Fruit fly (Drosophila melanogaster) whole organism, embryonic: ENCODE measurements around the gene DIP2.
A peak's percentile ranks its signal among the peaks of the same experiment; 100 is the strongest.

ENCODE experiments used
- Adf1 ChIP-seq: fragments of 200-800 bp; sonication (Bioruptor generic); IDR thresholded peaks from 2 replicates; pipeline ENCODE4 v1.3.6; 2022; ENCODE audit warnings: missing biosample characterization, missing genetic modification characterization
- BEAF-32 ChIP-seq: fragments of 200-800 bp; sonication (Bioruptor generic); optimal IDR thresholded peaks from 3 replicates; lab custom pipeline; 2017; ENCODE audit warnings: missing biosample characterization, missing genetic modification characterization, mild to moderate bottlenecking, moderate library complexity, missing genetic modification reagents
- Bdp1 ChIP-seq: fragments of 200-800 bp; sonication (Bioruptor generic); optimal IDR thresholded peaks from 3 replicates; lab custom pipeline; 2016; ENCODE audit warnings: missing biosample characterization, missing genetic modification characterization
- CG10274 ChIP-seq: fragments of 200-800 bp; sonication (Bioruptor generic); optimal IDR thresholded peaks from 3 replicates; lab custom pipeline; 2017; ENCODE audit warnings: missing biosample characterization, mild to moderate bottlenecking, missing genetic modification characterization
- CG10321 ChIP-seq: fragments of 200-800 bp; sonication (Bioruptor generic); IDR thresholded peaks from 2 replicates; pipeline ENCODE4 v1.3.6; 2022; ENCODE audit warnings: missing biosample characterization, missing genetic modification characterization
- CG12769 ChIP-seq: fragments of 200-800 bp; sonication (Bioruptor generic); optimal IDR thresholded peaks from 2 replicates; lab custom pipeline; 2019; ENCODE audit warnings: missing biosample characterization, mild to moderate bottlenecking, missing genetic modification characterization, moderate library complexity
- CG13287 ChIP-seq: fragments of 200-800 bp; sonication (Bioruptor generic); IDR thresholded peaks from 2 replicates; pipeline ENCODE4 v1.3.6; 2022; ENCODE audit warnings: missing biosample characterization, missing genetic modification characterization; ENCODE audit not compliant: partially characterized antibody
- CG13424 ChIP-seq: fragments of 200-800 bp; sonication (Bioruptor generic); optimal IDR thresholded peaks from 2 replicates; lab custom pipeline; 2019; ENCODE audit warnings: missing biosample characterization, mild to moderate bottlenecking, missing genetic modification characterization, moderate library complexity
- CG13624 ChIP-seq: fragments of 200-800 bp; sonication (Bioruptor generic); optimal IDR thresholded peaks from 2 replicates; lab custom pipeline; 2016; ENCODE audit warnings: missing biosample characterization, missing genetic modification characterization
- CG13775 ChIP-seq: fragments of 200-800 bp; sonication (Bioruptor generic); optimal IDR thresholded peaks from 3 replicates; lab custom pipeline; 2017; ENCODE audit warnings: missing biosample characterization, mild to moderate bottlenecking, missing genetic modification characterization
- CG14860 ChIP-seq: fragments of 200-800 bp; sonication (Bioruptor generic); IDR thresholded peaks from 3 replicates; pipeline ENCODE4 v1.3.6; 2022; ENCODE audit warnings: missing biosample characterization, missing genetic modification characterization; ENCODE audit not compliant: partially characterized antibody
- CG17802 ChIP-seq: fragments of 200-800 bp; sonication (Bioruptor generic); optimal IDR thresholded peaks from 2 replicates; lab custom pipeline; 2018; ENCODE audit warnings: missing biosample characterization, mild to moderate bottlenecking, missing genetic modification characterization, moderate library complexity
- CG17829 ChIP-seq: fragments of 200-800 bp; optimal IDR thresholded peaks from 2 replicates; lab custom pipeline; 2019; ENCODE audit warnings: missing biosample characterization, mild to moderate bottlenecking, missing genetic modification characterization, moderate library complexity
- CG1832 ChIP-seq: fragments of 200-800 bp; sonication (Bioruptor generic); optimal IDR thresholded peaks from 2 replicates; lab custom pipeline; 2017; ENCODE audit warnings: missing biosample characterization, mild to moderate bottlenecking, missing genetic modification characterization, inconsistent platforms
- CG2120 ChIP-seq: fragments of 200-800 bp; sonication (Bioruptor generic); optimal IDR thresholded peaks from 3 replicates; lab custom pipeline; 2016; ENCODE audit warnings: missing biosample characterization, missing genetic modification characterization
- CG3065 ChIP-seq: fragments of 200-800 bp; sonication (Bioruptor generic); optimal IDR thresholded peaks from 2 replicates; lab custom pipeline; 2016; ENCODE audit warnings: missing biosample characterization, missing genetic modification characterization
- CG6813 ChIP-seq: fragments of 200-800 bp; sonication (Bioruptor generic); optimal IDR thresholded peaks from 2 replicates; lab custom pipeline; 2017; ENCODE audit warnings: missing biosample characterization, missing genetic modification characterization, mild to moderate bottlenecking, moderate library complexity, missing genetic modification reagents
- CG7963 ChIP-seq: fragments of 200-800 bp; sonication (Bioruptor generic); IDR thresholded peaks from 3 replicates; pipeline ENCODE4 v1.3.6; 2022; ENCODE audit warnings: missing biosample characterization, missing genetic modification characterization; ENCODE audit not compliant: partially characterized antibody
- CTCF ChIP-seq: fragments of 200-800 bp; sonication (Bioruptor generic); optimal IDR thresholded peaks from 2 replicates; lab custom pipeline; 2017; ENCODE audit warnings: missing biosample characterization, mild to moderate bottlenecking, missing genetic modification characterization, moderate library complexity
- CkIIα-i1 ChIP-seq: fragments of 200-800 bp; sonication (Bioruptor generic); IDR thresholded peaks from 2 replicates; pipeline ENCODE4 v1.3.6; 2022; ENCODE audit warnings: missing biosample characterization, missing genetic modification characterization
- Doc2 ChIP-seq: fragments of 200-800 bp; sonication (Bioruptor generic); IDR thresholded peaks from 2 replicates; pipeline ENCODE4 v1.3.6; 2022; ENCODE audit warnings: missing biosample characterization, missing genetic modification characterization
- Dp ChIP-seq: fragments of 200-800 bp; sonication (Bioruptor generic); optimal IDR thresholded peaks from 2 replicates; lab custom pipeline; 2018; ENCODE audit warnings: missing biosample characterization, mild to moderate bottlenecking, missing genetic modification characterization, moderate library complexity
- E2f1 ChIP-seq: fragments of 200-800 bp; sonication (Bioruptor generic); IDR thresholded peaks from 2 replicates; pipeline ENCODE4 v1.3.6; 2022; ENCODE audit warnings: missing biosample characterization, missing genetic modification characterization
- Eip74EF ChIP-seq, 2 experiments: fragments of 200-800 bp in 1 of 2; fragments of >200 bp in 1 of 2; sonication (Bioruptor generic) in 1 of 2; optimal IDR thresholded peaks; 2 replicates each; lab custom pipeline; 2017 to 2019; ENCODE audit warnings: missing biosample characterization in 2 of 2, missing genetic modification characterization in 2 of 2, mild to moderate bottlenecking in 1 of 2, moderate library complexity in 1 of 2
- Ets97D ChIP-seq: fragments of 200-800 bp; sonication (Bioruptor generic); optimal IDR thresholded peaks from 3 replicates; lab custom pipeline; 2016; ENCODE audit warnings: missing biosample characterization, missing genetic modification characterization
- H2.0 ChIP-seq: fragments of 200-800 bp; sonication (Bioruptor generic); IDR thresholded peaks from 2 replicates; pipeline ENCODE4 v1.3.6; 2022; ENCODE audit warnings: missing biosample characterization, missing genetic modification characterization
- Hr51 ChIP-seq, 2 experiments: fragments of 200-800 bp; sonication (Bioruptor generic); optimal IDR thresholded peaks; 2 replicates in 1 of 2; 3 replicates in 1 of 2; lab custom pipeline; 2016 to 2018; ENCODE audit warnings: missing biosample characterization in 2 of 2, missing genetic modification characterization in 2 of 2, mild to moderate bottlenecking in 1 of 2, moderate library complexity in 1 of 2
- Mad ChIP-seq: fragments of 200-800 bp; sonication (Bioruptor generic); optimal IDR thresholded peaks from 2 replicates; lab custom pipeline; 2016; ENCODE audit warnings: missing biosample characterization, missing genetic modification characterization
- Meics ChIP-seq: fragments of 200-800 bp; sonication (Bioruptor generic); optimal IDR thresholded peaks from 2 replicates; lab custom pipeline; 2017; ENCODE audit warnings: missing biosample characterization, mild to moderate bottlenecking, missing genetic modification characterization
- Nf-YC ChIP-seq: fragments of 200-800 bp; optimal IDR thresholded peaks from 3 replicates; lab custom pipeline; 2019; ENCODE audit warnings: missing biosample characterization, mild to moderate bottlenecking, missing genetic modification characterization, moderate library complexity
- TFAM ChIP-seq: fragments of 200-800 bp; sonication (Bioruptor generic); optimal IDR thresholded peaks from 2 replicates; lab custom pipeline; 2017; ENCODE audit warnings: missing biosample characterization, missing genetic modification characterization, inconsistent platforms
- ab ChIP-seq: fragments of 200-800 bp; sonication (Bioruptor generic); optimal IDR thresholded peaks from 2 replicates; lab custom pipeline; 2016; ENCODE audit warnings: missing biosample characterization, missing genetic modification characterization
- ash1 ChIP-seq: fragments of 200-800 bp; sonication (Bioruptor generic); optimal IDR thresholded peaks from 2 replicates; lab custom pipeline; 2018; ENCODE audit warnings: missing biosample characterization, mild to moderate bottlenecking, missing genetic modification characterization
- cato ChIP-seq: fragments of 200-800 bp; sonication (Bioruptor generic); optimal IDR thresholded peaks from 2 replicates; lab custom pipeline; 2016; ENCODE audit warnings: missing biosample characterization, missing genetic modification characterization, borderline replicate concordance
- cg ChIP-seq: fragments of 200-800 bp; sonication (Bioruptor generic); optimal IDR thresholded peaks from 3 replicates; lab custom pipeline; 2019; ENCODE audit warnings: missing biosample characterization, mild to moderate bottlenecking, missing genetic modification characterization, moderate library complexity
- croc ChIP-seq: fragments of 200-800 bp; sonication (Bioruptor generic); conservative IDR thresholded peaks from 3 replicates; pipeline ENCODE4 v1.3.6; 2022; ENCODE audit warnings: missing biosample characterization, missing genetic modification characterization
- emc ChIP-seq: fragments of 200-800 bp; sonication (Bioruptor generic); optimal IDR thresholded peaks from 2 replicates; lab custom pipeline; 2016; ENCODE audit warnings: missing biosample characterization, missing genetic modification characterization
- gfzf ChIP-seq: fragments of 200-800 bp; sonication (Bioruptor generic); optimal IDR thresholded peaks from 2 replicates; lab custom pipeline; 2016; ENCODE audit warnings: missing biosample characterization, mild to moderate bottlenecking, missing genetic modification characterization, moderate library complexity
- gt ChIP-seq: fragments of 200-800 bp; sonication (Bioruptor generic); IDR thresholded peaks from 2 replicates; pipeline ENCODE4 v1.3.6; 2022; ENCODE audit warnings: missing biosample characterization, missing genetic modification characterization
- hbn ChIP-seq: fragments of 200-800 bp; sonication (Bioruptor generic); IDR thresholded peaks from 2 replicates; pipeline ENCODE4 v1.3.6; 2022; ENCODE audit warnings: missing biosample characterization, missing genetic modification characterization; ENCODE audit not compliant: partially characterized antibody
- hkb ChIP-seq, 2 experiments: fragments of 200-800 bp in 1 of 2; fragments of >200 bp in 1 of 2; sonication (Bioruptor generic) in 1 of 2; IDR thresholded peaks in 1 of 2; optimal IDR thresholded peaks in 1 of 2; 2 replicates each; pipeline versions ENCODE4 v1.3.6 to Lab custom; 2017 to 2022; ENCODE audit warnings: missing biosample characterization in 1 of 2, missing genetic modification characterization in 1 of 2
- jigr1 ChIP-seq: fragments of 200-800 bp; sonication (Bioruptor generic); IDR thresholded peaks from 3 replicates; pipeline ENCODE4 v1.3.6; 2022; ENCODE audit warnings: missing biosample characterization, missing genetic modification characterization
- ken ChIP-seq: fragments of 200-800 bp; sonication (Bioruptor generic); IDR thresholded peaks from 3 replicates; pipeline ENCODE4 v1.3.6; 2022; ENCODE audit warnings: missing biosample characterization, missing genetic modification characterization
- knrl ChIP-seq: fragments of 200-800 bp; sonication (Bioruptor generic); IDR thresholded peaks from 3 replicates; pipeline ENCODE4 v1.3.6; 2022; ENCODE audit warnings: missing biosample characterization, missing genetic modification characterization; ENCODE audit not compliant: partially characterized antibody
- nau ChIP-seq: fragments of 200-800 bp; sonication (Bioruptor generic); optimal IDR thresholded peaks from 3 replicates; lab custom pipeline; 2017; ENCODE audit warnings: missing biosample characterization, mild to moderate bottlenecking, missing genetic modification characterization, missing genetic modification reagents
- pfk ChIP-seq: fragments of 200-800 bp; sonication (Bioruptor generic); optimal IDR thresholded peaks from 2 replicates; lab custom pipeline; 2018; ENCODE audit warnings: missing biosample characterization, mild to moderate bottlenecking, missing genetic modification characterization, moderate library complexity
- psq ChIP-seq: fragments of 200-800 bp; sonication (Bioruptor generic); optimal IDR thresholded peaks from 2 replicates; lab custom pipeline; 2017; ENCODE audit warnings: missing biosample characterization, missing genetic modification characterization
- sr ChIP-seq: fragments of 200-800 bp; sonication (Bioruptor generic); IDR thresholded peaks from 3 replicates; pipeline ENCODE4 v1.3.6; 2022; ENCODE audit warnings: missing biosample characterization, missing genetic modification characterization
- sug ChIP-seq: fragments of 200-800 bp; optimal IDR thresholded peaks from 2 replicates; lab custom pipeline; 2019; ENCODE audit warnings: missing biosample characterization, mild to moderate bottlenecking, missing genetic modification characterization, moderate library complexity
- yki ChIP-seq: fragments of >200 bp; optimal IDR thresholded peaks from 3 replicates; lab custom pipeline; 2018

The DIP2 gene

dm6 chr3L:203536-204135 is 54.1 kb downstream of the DIP2 start, which contains the start of gene NitFhit (continued):
- TF ChIP-seq CG13424 (no peak), CG10274 (no peak), CG6813 (GFP tag; lab: Kevin White, UChicago) (no peak), pfk (GFP tag; lab: Kevin White, UChicago) (no peak), CG13287 (GFP tag; lab: Robert Waterston, UW) (no peak), ash1 (no peak), CG3065 (no peak), hkb (optimal IDR thresholded peaks at IDR 0.05; lab: Kevin White, UChicago) (no peak), hkb (GFP tag; IDR thresholded peaks at IDR 0.05; lab: Robert Waterston, UW) (no peak), CG7963 (GFP tag; lab: Robert Waterston, UW) (no peak), Dp (GFP tag; lab: Kevin White, UChicago) (peak; percentile 56), E2f1 (GFP tag; lab: Robert Waterston, UW) (no peak), BEAF-32 (GFP tag; lab: Kevin White, UChicago) (peak; percentile 6), croc (GFP tag; lab: Robert Waterston, UW) (no peak), CG12769 (tag; lab: Kevin White, UChicago) (no peak), psq (GFP tag; lab: Kevin White, UChicago) (no peak), emc (GFP tag; lab: Kevin White, UChicago) (no peak), gt (GFP tag; lab: Robert Waterston, UW) (no peak), Ets97D (GFP tag; lab: Kevin White, UChicago) (peak; percentile 13), CG17802 (no peak), sug (tag; lab: Kevin White, UChicago) (peak; percentile 36), ab (GFP tag; lab: Kevin White, UChicago) (no peak), CG10321 (GFP tag; lab: Robert Waterston, UW) (no peak), cg (GFP tag; lab: Kevin White, UChicago) (no peak), cato (GFP tag; lab: Kevin White, UChicago) (no peak), Adf1 (GFP tag; lab: Robert Waterston, UW) (no peak), Hr51 (GFP tag; optimal IDR thresholded peaks at IDR 0.05; lab: Kevin White, UChicago) (no peak), CG17829 (tag; lab: Kevin White, UChicago) (no peak), sr (GFP tag; lab: Robert Waterston, UW) (no peak), nau (no peak), hbn (GFP tag; lab: Robert Waterston, UW) (no peak), CG2120 (GFP tag; lab: Kevin White, UChicago) (peak; percentile 15), CG13775 (GFP tag; lab: Kevin White, UChicago) (no peak), jigr1 (GFP tag; lab: Robert Waterston, UW) (no peak), Meics (GFP tag; lab: Kevin White, UChicago) (no peak), yki (no peak), H2.0 (GFP tag; lab: Robert Waterston, UW) (no peak), TFAM (GFP tag; lab: Kevin White, UChicago) (no peak), CG14860 (GFP tag; lab: Robert Waterston, UW) (no peak), ken (GFP tag; lab: Robert Waterston, UW) (no peak), CkIIα-i1 (GFP tag; lab: Robert Waterston, UW) (no peak), Eip74EF (GFP tag; optimal IDR thresholded peaks at IDR 0.05; lab: Kevin White, UChicago) (no peak), Nf-YC (tag; lab: Kevin White, UChicago) (no peak), Doc2 (GFP tag; lab: Robert Waterston, UW) (no peak), knrl (GFP tag; lab: Robert Waterston, UW) (no peak), CTCF (GFP tag; lab: Kevin White, UChicago) (no peak), gfzf (no peak), Bdp1 (GFP tag; lab: Kevin White, UChicago) (no peak), CG13624 (GFP tag; lab: Kevin White, UChicago) (no peak), CG1832 (GFP tag; lab: Kevin White, UChicago) (no peak), Mad (GFP tag; lab: Kevin White, UChicago) (no peak)
